Worm (Caenorhabditis elegans): ENCODE measurements around the gene ttr-34.

DNA sequence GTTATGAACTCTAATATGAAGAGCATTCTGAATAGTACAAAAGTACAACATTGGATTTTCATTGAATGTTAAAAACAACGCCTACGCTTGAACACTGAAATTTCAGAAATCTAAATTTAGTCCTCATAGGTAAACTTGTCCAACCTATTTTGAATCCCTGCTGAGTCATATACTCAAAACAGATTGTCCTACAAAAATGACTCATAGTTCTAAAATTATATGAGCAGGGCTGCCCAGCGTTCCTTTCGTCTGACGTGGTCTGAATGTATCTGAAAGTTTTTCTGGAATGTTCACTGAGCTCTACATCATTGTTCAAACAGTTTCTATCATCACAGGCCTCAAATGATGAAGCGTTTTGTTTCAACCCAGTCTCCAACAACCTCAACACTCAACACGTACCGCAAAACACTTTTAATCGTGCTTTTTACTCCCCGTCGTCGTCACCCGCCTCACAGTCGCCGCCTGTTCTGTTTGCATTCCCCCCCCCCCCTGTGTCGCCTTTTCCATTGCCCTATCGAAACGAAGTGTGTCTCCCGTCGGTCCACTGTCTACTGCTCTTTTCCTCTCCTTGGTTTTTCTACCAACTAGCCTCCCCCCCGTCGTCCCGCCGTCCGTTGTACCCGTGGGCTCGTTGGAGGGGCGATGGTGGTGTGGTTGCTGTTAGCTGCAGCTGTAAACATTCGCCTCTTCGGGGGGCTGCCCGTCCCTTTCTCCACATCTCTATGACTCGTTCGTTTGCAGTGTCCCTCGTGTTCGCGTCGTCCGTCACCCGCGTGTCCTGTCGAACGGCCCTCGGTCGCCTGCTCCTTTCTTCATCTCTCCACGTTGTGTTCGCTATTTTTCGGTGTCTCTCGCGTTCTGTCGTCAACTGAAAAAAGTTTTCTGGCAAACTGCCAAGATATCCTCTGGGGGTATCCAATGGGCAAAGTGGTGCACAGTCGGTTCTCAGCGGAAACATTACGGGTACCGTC is 4.5 kb downstream of the ttr-34 start:
- TF ChIP-seq unc-130 (GFP tag; optimal IDR thresholded peaks at IDR 0.05), result no peak
- no peak for TF ChIP-seq nhr-77 (tag; optimal IDR thresholded peaks at IDR 0.05)
- TF ChIP-seq nhr-6 (tag; optimal IDR thresholded peaks at IDR 0.05), result peak; percentile 40
- no peak for TF ChIP-seq snpc-4 (tag; optimal IDR thresholded peaks at IDR 0.05)
- TF ChIP-seq pha-4 (GFP tag; IDR thresholded peaks at IDR 0.05), result peak; percentile 84; the same call in 1 of the 2 replicates
- TF ChIP-seq pha-4 (tag; optimal IDR thresholded peaks at IDR 0.05), result peak; percentile 17
- no peak for TF ChIP-seq skn-1 (tag; optimal IDR thresholded peaks at IDR 0.05)
- peak; percentile 67 for TF ChIP-seq ama-1 (optimal IDR thresholded peaks at IDR 0.05)
- no peak for TF ChIP-seq zag-1 (tag; optimal IDR thresholded peaks at IDR 0.05)

Data from whole organism, L4 larva.